Fruit fly (Drosophila melanogaster) whole organism, pupa: ENCODE results near the gene Dnali1.
A peak's percentile ranks its signal among the peaks of the same experiment; 100 is the strongest.

Experiments
- CG10348 ChIP-seq: fragments of 200-800 bp; sonication (Bioruptor generic); IDR thresholded peaks from 2 replicates; pipeline ENCODE4 v1.3.6; 2022; ENCODE audit warnings: missing biosample characterization, missing genetic modification characterization
- CG12605 ChIP-seq: fragments of 200-800 bp; sonication (Bioruptor generic); IDR thresholded peaks from 2 replicates; pipeline ENCODE4 v1.3.6; 2022; ENCODE audit warnings: missing biosample characterization, missing genetic modification characterization
- CG13204 ChIP-seq: fragments of 200-800 bp; sonication (Bioruptor generic); optimal IDR thresholded peaks from 2 replicates; lab custom pipeline; 2018; ENCODE audit warnings: missing biosample characterization, mild to moderate bottlenecking, missing genetic modification characterization, moderate library complexity
- CG14655 ChIP-seq: fragments of 200-800 bp; sonication (Bioruptor generic); optimal IDR thresholded peaks from 3 replicates; lab custom pipeline; 2017; ENCODE audit warnings: mild to moderate bottlenecking, missing biosample characterization, missing genetic modification reagents, missing genetic modification characterization
- CG15710 ChIP-seq: fragments of 200-800 bp; sonication (Bioruptor generic); optimal IDR thresholded peaks from 2 replicates; lab custom pipeline; 2018; ENCODE audit warnings: missing biosample characterization, mild to moderate bottlenecking, missing genetic modification characterization, moderate library complexity
- CG17806 ChIP-seq: fragments of 200-800 bp; sonication (Bioruptor generic); optimal IDR thresholded peaks from 2 replicates; lab custom pipeline; 2018; ENCODE audit warnings: missing biosample characterization, mild to moderate bottlenecking, missing genetic modification characterization, moderate library complexity
- CG32121 ChIP-seq: fragments of 200-800 bp; sonication (Bioruptor generic); IDR thresholded peaks from 2 replicates; pipeline ENCODE4 v1.3.6; 2022; ENCODE audit warnings: missing biosample characterization, missing genetic modification characterization
- CG34367 ChIP-seq: fragments of 200-800 bp; sonication (Bioruptor generic); optimal IDR thresholded peaks from 2 replicates; lab custom pipeline; 2018; ENCODE audit warnings: missing biosample characterization, mild to moderate bottlenecking, missing genetic modification characterization
- CG4496 ChIP-seq: fragments of 200-800 bp; sonication (Bioruptor generic); IDR thresholded peaks from 3 replicates; pipeline ENCODE4 v1.3.6; 2022; ENCODE audit warnings: missing biosample characterization, missing genetic modification characterization
- CG8159 ChIP-seq: fragments of 200-800 bp; sonication (Bioruptor generic); optimal IDR thresholded peaks from 3 replicates; lab custom pipeline; 2018; ENCODE audit warnings: missing biosample characterization, mild to moderate bottlenecking, missing genetic modification characterization, moderate library complexity
- CG8301 ChIP-seq: fragments of 200-800 bp; sonication (Bioruptor generic); optimal IDR thresholded peaks from 2 replicates; lab custom pipeline; 2018; ENCODE audit warnings: missing biosample characterization, mild to moderate bottlenecking, missing genetic modification characterization
- CG9948 ChIP-seq: fragments of 200-800 bp; sonication (Bioruptor generic); optimal IDR thresholded peaks from 2 replicates; lab custom pipeline; 2018; ENCODE audit warnings: missing biosample characterization, mild to moderate bottlenecking, missing genetic modification characterization, moderate library complexity
- D1 ChIP-seq: fragments of 200-800 bp; sonication (Bioruptor generic); optimal IDR thresholded peaks from 2 replicates; lab custom pipeline; 2018; ENCODE audit warnings: missing biosample characterization, mild to moderate bottlenecking, missing genetic modification characterization, moderate library complexity
- EcR ChIP-seq: fragments of 200-800 bp; sonication (Bioruptor generic); optimal IDR thresholded peaks from 3 replicates; lab custom pipeline; 2019; ENCODE audit warnings: missing biosample characterization, missing genetic modification characterization, mild to moderate bottlenecking, moderate library complexity, missing genetic modification reagents
- Ets98B ChIP-seq: fragments of 200-800 bp; sonication (Bioruptor generic); IDR thresholded peaks from 2 replicates; pipeline ENCODE4 v1.3.6; 2022; ENCODE audit warnings: missing biosample characterization, missing genetic modification characterization
- Pif1A ChIP-seq: fragments of 200-800 bp; sonication (Bioruptor generic); optimal IDR thresholded peaks from 3 replicates; lab custom pipeline; 2016; ENCODE audit warnings: missing biosample characterization, missing genetic modification characterization
- Pif1B ChIP-seq: fragments of 200-800 bp; sonication (Bioruptor generic); optimal IDR thresholded peaks from 3 replicates; lab custom pipeline; 2016; ENCODE audit warnings: missing biosample characterization, missing genetic modification characterization
- Snoo ChIP-seq: fragments of 200-800 bp; sonication (Bioruptor generic); optimal IDR thresholded peaks from 3 replicates; lab custom pipeline; 2017; ENCODE audit warnings: missing biosample characterization, mild to moderate bottlenecking, missing genetic modification characterization, inconsistent platforms
- fd96Ca ChIP-seq: fragments of 200-800 bp; sonication (Bioruptor generic); IDR thresholded peaks from 3 replicates; pipeline ENCODE4 v1.3.6; 2022; ENCODE audit warnings: missing biosample characterization, missing genetic modification characterization
- gl ChIP-seq: fragments of 200-800 bp; sonication (Bioruptor generic); optimal IDR thresholded peaks from 2 replicates; lab custom pipeline; 2018; ENCODE audit warnings: missing biosample characterization, mild to moderate bottlenecking, missing genetic modification characterization
- rn ChIP-seq: fragments of 200-800 bp; sonication (Bioruptor generic); IDR thresholded peaks from 2 replicates; pipeline ENCODE4 v1.3.6; 2022; ENCODE audit warnings: missing biosample characterization, missing genetic modification characterization

Gene Dnali1

DNA sequence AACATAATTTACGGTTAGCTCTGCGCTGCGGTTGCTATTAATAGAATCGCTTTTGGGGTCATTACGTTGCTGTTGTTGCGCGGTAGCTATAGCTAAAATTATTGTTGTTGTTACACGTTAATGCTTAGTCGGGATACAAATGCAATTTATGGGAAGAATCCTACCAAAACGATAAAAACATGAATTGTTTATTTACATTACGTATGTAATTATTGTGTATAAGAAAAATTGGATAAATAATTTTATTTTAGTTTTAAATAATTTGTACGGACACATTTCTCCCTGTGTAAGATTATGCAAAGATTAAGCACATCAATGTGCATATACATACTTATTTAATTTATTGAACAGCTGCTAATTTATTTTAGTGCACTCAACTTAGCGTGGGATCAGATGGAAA lies 41.2 kb downstream of the Dnali1 start:
- peak; percentile 56 for TF ChIP-seq CG8301
- TF ChIP-seq CG14655 = peak; percentile 40
- TF ChIP-seq Snoo = no peak
- peak; percentile 20 for TF ChIP-seq CG17806 (tag; lab: Kevin White, UChicago)
- TF ChIP-seq, all 21 proteins: peak for 3

DNA sequence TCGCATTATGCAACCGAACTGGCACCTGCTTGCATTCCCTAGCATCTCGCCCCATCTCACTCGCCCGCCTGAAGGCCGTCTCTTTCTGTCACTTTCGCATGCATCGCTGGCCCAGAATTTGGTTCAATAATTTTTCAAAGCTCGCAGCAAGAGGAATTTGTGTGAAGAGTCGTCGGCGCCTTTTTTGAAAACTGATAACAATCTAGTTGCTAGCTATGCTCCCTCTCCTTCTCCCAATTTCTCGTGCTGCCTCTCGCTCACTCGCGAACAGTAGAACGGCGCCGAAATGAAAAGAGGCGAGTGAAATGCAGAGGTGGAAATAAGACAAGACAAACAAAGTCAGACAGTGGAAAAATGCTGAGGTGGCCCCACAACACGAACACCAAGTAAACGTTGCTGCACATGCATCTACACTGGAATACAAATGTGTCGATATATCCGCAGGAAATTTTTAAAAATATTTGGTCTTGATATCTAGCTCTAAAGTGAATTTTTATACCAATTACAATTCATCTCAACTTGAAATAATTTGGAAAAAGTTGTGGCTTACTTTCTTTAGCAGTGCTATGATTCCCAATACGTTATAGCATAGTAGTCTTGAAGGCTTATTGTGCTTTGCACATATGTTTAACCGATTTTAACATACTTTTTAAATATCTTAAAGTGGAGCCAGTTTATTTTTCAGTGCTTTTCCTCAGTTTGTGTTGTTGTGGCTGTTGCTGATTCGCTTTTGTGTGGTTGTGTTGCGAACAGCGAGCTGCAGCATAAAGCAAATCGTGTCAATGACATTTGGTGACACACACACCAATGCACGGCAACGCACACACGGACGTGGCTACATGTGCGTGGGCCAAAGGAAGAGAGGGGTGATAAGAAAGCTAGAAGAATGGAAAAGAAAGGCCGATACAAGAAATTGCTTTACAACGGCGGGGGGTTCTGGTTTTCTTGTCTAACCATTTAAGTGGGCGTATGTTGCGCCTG lies 41.9 kb downstream of the Dnali1 start:
- TF ChIP-seq fd96Ca (GFP tag; lab: Robert Waterston, UW) (peak; percentile 88), CG12605 (GFP tag; lab: Robert Waterston, UW) (peak; percentile 70), Pif1B (GFP tag; lab: Kevin White, UChicago) (peak; percentile 75), CG8159 (peak; percentile 84), CG13204 (GFP tag; lab: Kevin White, UChicago) (peak; percentile 54), CG14655 (peak; percentile 98), gl (peak; percentile 60), rn (GFP tag; lab: Robert Waterston, UW) (peak; percentile 56), CG34367 (tag; lab: Kevin White, UChicago) (peak; percentile 75), Snoo (peak; percentile 55), D1 (peak; percentile 64), Pif1A (GFP tag; lab: Kevin White, UChicago) (peak; percentile 91), CG9948 (tag; lab: Kevin White, UChicago) (peak; percentile 87), Ets98B (GFP tag; lab: Robert Waterston, UW) (peak; percentile 88), CG8301 (peak; percentile 98), CG17806 (tag; lab: Kevin White, UChicago) (peak; percentile 80), CG32121 (GFP tag; lab: Robert Waterston, UW) (peak; percentile 83), CG4496 (GFP tag; lab: Robert Waterston, UW) (peak; percentile 86), EcR (GFP tag; lab: Kevin White, UChicago) (peak; percentile 85), CG10348 (GFP tag; lab: Robert Waterston, UW) (peak; percentile 81), CG15710 (peak; percentile 83)

DNA sequence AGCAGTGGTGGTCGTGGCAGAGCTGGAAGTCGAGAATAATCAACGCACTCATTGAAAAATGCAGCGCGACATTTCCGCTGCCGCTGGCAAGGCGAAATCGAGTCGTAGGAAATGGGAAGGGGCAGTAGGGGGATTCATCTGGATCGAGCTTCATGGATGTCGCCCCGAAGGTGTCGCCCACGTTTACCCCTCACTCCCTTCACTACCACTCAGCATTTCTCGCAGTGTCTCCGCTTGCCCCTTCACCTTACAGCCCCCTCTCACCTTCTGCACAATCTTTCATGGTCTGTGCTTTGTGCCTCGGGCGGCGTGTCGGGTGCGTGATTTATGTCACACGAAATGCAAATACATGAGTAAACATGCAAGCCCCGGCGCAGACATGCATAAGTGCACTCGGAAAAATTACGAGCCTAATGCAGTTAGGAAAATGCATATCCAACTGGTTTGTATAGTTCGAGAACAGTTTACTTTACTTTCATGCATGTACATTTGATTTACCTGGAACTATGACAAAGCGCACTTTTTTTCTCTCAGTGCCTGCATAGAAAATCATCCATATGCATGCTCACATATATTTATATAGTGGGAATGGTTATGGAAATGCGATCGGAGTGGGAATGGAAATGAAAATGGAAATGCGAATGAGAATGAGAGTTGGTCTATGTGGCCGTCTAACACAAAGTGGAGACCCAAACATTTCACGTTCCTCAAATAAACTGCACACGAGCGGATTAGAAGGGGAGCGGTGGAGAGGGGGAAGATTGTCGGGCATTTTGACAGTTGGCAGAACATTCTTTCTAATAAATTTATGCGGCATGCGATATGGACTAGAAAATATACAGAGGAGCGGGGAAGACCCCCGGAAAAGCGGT lies 43.5 kb downstream of the Dnali1 start:
- TF ChIP-seq CG10348 (GFP tag; lab: Robert Waterston, UW) (peak; percentile 74), Pif1A (GFP tag; lab: Kevin White, UChicago) (peak; percentile 92), CG9948 (tag; lab: Kevin White, UChicago) (peak; percentile 83), Ets98B (GFP tag; lab: Robert Waterston, UW) (peak; percentile 94), Snoo (peak; percentile 40), fd96Ca (GFP tag; lab: Robert Waterston, UW) (peak; percentile 96), CG15710 (peak; percentile 80), gl (peak; percentile 64), CG8159 (peak; percentile 84), CG17806 (tag; lab: Kevin White, UChicago) (peak; percentile 85), EcR (GFP tag; lab: Kevin White, UChicago) (peak; percentile 1), CG13204 (GFP tag; lab: Kevin White, UChicago) (peak; percentile 47), CG12605 (GFP tag; lab: Robert Waterston, UW) (peak; percentile 91), CG32121 (GFP tag; lab: Robert Waterston, UW) (peak; percentile 92), CG4496 (GFP tag; lab: Robert Waterston, UW) (peak; percentile 94), rn (GFP tag; lab: Robert Waterston, UW) (peak; percentile 71), Pif1B (GFP tag; lab: Kevin White, UChicago) (peak; percentile 88), D1 (peak; percentile 28), CG34367 (tag; lab: Kevin White, UChicago) (peak; percentile 77), CG14655 (peak; percentile 92), CG8301 (peak; percentile 91)

DNA sequence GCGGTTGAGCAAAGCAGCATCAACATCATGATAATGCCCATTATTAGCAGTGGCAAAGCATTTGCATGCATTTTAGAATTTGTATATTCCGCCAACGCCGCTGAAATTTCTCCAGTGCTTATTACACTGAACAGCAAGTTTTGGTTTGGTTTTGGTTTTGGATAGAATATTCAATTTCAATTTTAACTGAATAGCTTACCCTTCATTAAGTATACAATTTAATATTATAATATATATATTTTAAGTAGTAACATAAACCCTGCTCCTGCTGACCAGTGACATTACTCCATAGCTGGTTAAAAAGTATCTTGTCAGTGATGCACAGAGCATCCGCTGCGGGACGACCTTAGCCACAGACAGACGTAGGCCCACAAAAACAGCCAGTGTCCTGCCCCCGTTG lies 45.7 kb downstream of the Dnali1 start:
- TF ChIP-seq CG15710 = peak; percentile 33
- peak; percentile 52 for TF ChIP-seq Ets98B (GFP tag; lab: Robert Waterston, UW)
- no peak for TF ChIP-seq Pif1A (GFP tag; lab: Kevin White, UChicago)
- peak; percentile 43 for TF ChIP-seq CG14655
- 0 out of 3 replicates have a peak, but pooled peaks have one; percentile 12 for TF ChIP-seq fd96Ca (GFP tag; lab: Robert Waterston, UW)
- no peak for TF ChIP-seq CG32121 (GFP tag; lab: Robert Waterston, UW)
- TF ChIP-seq CG4496 (GFP tag; lab: Robert Waterston, UW) = peak; percentile 46; the same call in 1 of the 3 replicates
- TF ChIP-seq CG34367 (tag; lab: Kevin White, UChicago) = no peak
- no peak for TF ChIP-seq Pif1B (GFP tag; lab: Kevin White, UChicago)
- TF ChIP-seq rn (GFP tag; lab: Robert Waterston, UW) = no peak
- no peak for TF ChIP-seq Snoo
- TF ChIP-seq CG9948 (tag; lab: Kevin White, UChicago) = peak; percentile 18
- TF ChIP-seq CG8159 = peak; percentile 46
- TF ChIP-seq EcR (GFP tag; lab: Kevin White, UChicago) = no peak
- TF ChIP-seq CG13204 (GFP tag; lab: Kevin White, UChicago) = no peak
- no peak for TF ChIP-seq CG10348 (GFP tag; lab: Robert Waterston, UW)
- TF ChIP-seq D1 = no peak
- TF ChIP-seq CG17806 (tag; lab: Kevin White, UChicago) = peak; percentile 33
- peak; percentile 55; the same call in 1 of the 2 replicates for TF ChIP-seq CG12605 (GFP tag; lab: Robert Waterston, UW)
- TF ChIP-seq CG8301 = peak; percentile 33
